Worm (Caenorhabditis elegans) whole organism, late embryonic: ENCODE data around the gene K05F1.6.
"Not testable (repeated sequence)": the region's sequence is repeated elsewhere in the genome, so short reads cannot be mapped to it uniquely, and the experiment has no call there.

Experiments
- F13H6.1 ChIP-seq: sonication (generic microtip); optimal IDR thresholded peaks from 2 replicates; lab custom pipeline; 2016; ENCODE audit warnings: missing genetic modification characterization, missing compliant biosample characterization
- K02D7.2 ChIP-seq: sonication (generic microtip); optimal IDR thresholded peaks from 2 replicates; lab custom pipeline; 2017; ENCODE audit warnings: mild to moderate bottlenecking, missing genetic modification characterization, missing compliant biosample characterization
- ahr-1 ChIP-seq: sonication (generic microtip); optimal IDR thresholded peaks from 2 replicates; lab custom pipeline; 2016; ENCODE audit warnings: missing genetic modification characterization, missing compliant biosample characterization
- ama-1 ChIP-seq: fragments of 150-350 bp; optimal IDR thresholded peaks from 2 replicates; lab custom pipeline; 2014
- ceh-14 ChIP-seq: sonication (generic microtip); optimal IDR thresholded peaks from 2 replicates; lab custom pipeline; 2016; ENCODE audit warnings: missing genotype, missing genetic modification characterization, missing compliant biosample characterization
- ceh-18 ChIP-seq: sonication (generic microtip); optimal IDR thresholded peaks from 2 replicates; lab custom pipeline; 2016; ENCODE audit warnings: missing genetic modification characterization, missing compliant biosample characterization
- ceh-2 ChIP-seq: sonication (generic microtip); optimal IDR thresholded peaks from 2 replicates; lab custom pipeline; 2016; ENCODE audit warnings: missing genotype, missing genetic modification characterization, missing compliant biosample characterization
- ceh-22 ChIP-seq: sonication (generic microtip); optimal IDR thresholded peaks from 2 replicates; lab custom pipeline; 2017; ENCODE audit warnings: missing biosample characterization, missing genetic modification characterization
- ceh-24 ChIP-seq: sonication (generic microtip); optimal IDR thresholded peaks from 2 replicates; lab custom pipeline; 2016; ENCODE audit warnings: mild to moderate bottlenecking, missing genetic modification characterization, missing compliant biosample characterization
- ceh-30 ChIP-seq: fragments of 150-350 bp; optimal IDR thresholded peaks from 2 replicates; lab custom pipeline; 2014; ENCODE audit warnings: missing biosample characterization, missing genetic modification characterization
- ceh-45 ChIP-seq: fragments of 200-800 bp; sonication (Bioruptor generic); IDR thresholded peaks from 2 replicates; pipeline ENCODE4 v1.3.6; 2022; ENCODE audit warnings: missing genetic modification reagents, missing genetic modification characterization, missing compliant biosample characterization
- elt-4 ChIP-seq: sonication (generic microtip); optimal IDR thresholded peaks from 2 replicates; lab custom pipeline; 2016; ENCODE audit warnings: missing genetic modification characterization, missing compliant biosample characterization
- hlh-6 ChIP-seq: sonication (generic microtip); optimal IDR thresholded peaks from 2 replicates; lab custom pipeline; 2016; ENCODE audit warnings: missing genotype, missing genetic modification characterization, missing compliant biosample characterization
- hlh-8 ChIP-seq: sonication (generic microtip); optimal IDR thresholded peaks from 2 replicates; lab custom pipeline; 2016; ENCODE audit warnings: missing genotype, missing genetic modification characterization, missing compliant biosample characterization
- lin-11 ChIP-seq: fragments of 200-800 bp; sonication (Bioruptor generic); optimal IDR thresholded peaks from 2 replicates; lab custom pipeline; 2018; ENCODE audit warnings: mild to moderate bottlenecking, missing genetic modification characterization, missing compliant biosample characterization
- mec-3 ChIP-seq: sonication (generic microtip); optimal IDR thresholded peaks from 2 replicates; lab custom pipeline; 2016; ENCODE audit warnings: borderline replicate concordance, missing genetic modification characterization, missing compliant biosample characterization
- nfya-1 ChIP-seq: sonication (generic microtip); optimal IDR thresholded peaks from 2 replicates; lab custom pipeline; 2017; ENCODE audit warnings: missing genetic modification characterization, mild to moderate bottlenecking, missing compliant biosample characterization, antibody characterized with exemption, moderate library complexity
- nhr-11 ChIP-seq: fragments of 150-350 bp; optimal IDR thresholded peaks from 2 replicates; lab custom pipeline; 2014; ENCODE audit warnings: missing biosample characterization, missing genetic modification characterization
- nhr-232 ChIP-seq: sonication (generic microtip); optimal IDR thresholded peaks from 2 replicates; lab custom pipeline; 2016; ENCODE audit warnings: missing genetic modification characterization, missing compliant biosample characterization
- odd-2 ChIP-seq: sonication (generic microtip); optimal IDR thresholded peaks from 2 replicates; lab custom pipeline; 2017; ENCODE audit warnings: antibody characterized with exemption, mild to moderate bottlenecking, missing genetic modification characterization, missing compliant biosample characterization
- pag-3 ChIP-seq: sonication (generic microtip); optimal IDR thresholded peaks from 2 replicates; lab custom pipeline; 2016; ENCODE audit warnings: missing compliant biosample characterization, missing genetic modification characterization, borderline replicate concordance
- pax-1 ChIP-seq: fragments of 150-350 bp; optimal IDR thresholded peaks from 2 replicates; lab custom pipeline; 2014; ENCODE audit warnings: missing biosample characterization, missing genetic modification characterization
- pha-4 ChIP-seq: fragments of 150-350 bp; optimal IDR thresholded peaks from 2 replicates; lab custom pipeline; 2018; ENCODE audit warnings: missing biosample characterization, missing genetic modification reagents, missing genetic modification characterization
- ref-2 ChIP-seq: sonication (generic microtip); optimal IDR thresholded peaks from 2 replicates; lab custom pipeline; 2016; ENCODE audit warnings: missing genetic modification characterization, missing compliant biosample characterization
- rnt-1 ChIP-seq: sonication (generic microtip); optimal IDR thresholded peaks from 2 replicates; lab custom pipeline; 2016; ENCODE audit warnings: missing genetic modification characterization, missing compliant biosample characterization
- sdc-2 ChIP-seq: sonication (generic microtip); optimal IDR thresholded peaks from 2 replicates; lab custom pipeline; 2016; ENCODE audit warnings: missing genotype, missing genetic modification characterization, missing compliant biosample characterization
- sox-2 ChIP-seq: fragments of 200-800 bp; sonication (Bioruptor generic); IDR thresholded peaks from 2 replicates; pipeline ENCODE4 v1.3.6; 2022; ENCODE audit warnings: missing genetic modification reagents, missing genetic modification characterization, missing compliant biosample characterization
- tbx-2 ChIP-seq: sonication (generic microtip); optimal IDR thresholded peaks from 2 replicates; lab custom pipeline; 2016; ENCODE audit warnings: missing genetic modification characterization, missing compliant biosample characterization
- unc-3 ChIP-seq, 2 experiments: fragments of 200-800 bp in 1 of 2; sonication (Bioruptor generic) in 1 of 2; sonication (generic microtip) in 1 of 2; conservative IDR thresholded peaks in 1 of 2; optimal IDR thresholded peaks in 1 of 2; 2 replicates each; pipeline versions ENCODE4 v1.3.6 to Lab custom; 2016 to 2022; ENCODE audit warnings: missing compliant biosample characterization in 2 of 2, missing genetic modification characterization in 2 of 2, missing genetic modification reagents in 1 of 2
- unc-42 ChIP-seq: sonication (generic microtip); optimal IDR thresholded peaks from 2 replicates; lab custom pipeline; 2016; ENCODE audit warnings: missing genotype, missing genetic modification characterization, missing compliant biosample characterization
- zip-5 ChIP-seq: sonication (generic microtip); optimal IDR thresholded peaks from 2 replicates; lab custom pipeline; 2016; ENCODE audit warnings: missing genetic modification characterization, missing compliant biosample characterization
- ztf-16 ChIP-seq: sonication (generic microtip); optimal IDR thresholded peaks from 2 replicates; lab custom pipeline; 2017; ENCODE audit warnings: missing genetic modification characterization, missing compliant biosample characterization

Gene K05F1.6

DNA sequence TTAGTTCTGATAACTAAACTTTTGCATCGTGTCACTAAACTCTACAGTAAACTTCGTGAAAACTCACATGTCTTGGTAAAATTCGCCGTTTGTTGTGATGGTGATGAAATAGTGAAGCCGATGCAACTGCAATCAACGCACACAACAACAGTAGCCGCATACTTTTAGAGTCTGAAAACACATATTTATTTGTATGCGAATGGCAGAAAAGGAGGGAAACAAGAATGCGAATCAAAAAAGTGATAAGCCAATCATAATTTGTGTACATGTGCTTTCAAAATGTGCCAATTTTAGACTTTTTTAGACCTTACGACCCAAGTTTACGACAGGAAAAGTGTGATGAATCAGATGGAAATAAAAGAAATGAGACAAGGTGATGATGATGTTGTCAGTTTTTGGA, 23.0 kb downstream of the K05F1.6 start, which contains the start of gene K05F1.10:
K05F1.10 (minus strand) TSS at position 171 of the 400 bp plus-strand sequence.
- TF ChIP-seq lin-11 (tag; lab: Kevin White, UChicago) (no peak), F13H6.1 (tag; lab: Kevin White, UChicago) (no peak), zip-5 (tag; lab: Kevin White, UChicago) (no peak), ama-1 (lab: Kevin White, UChicago) (no peak), K02D7.2 (tag; lab: Kevin White, UChicago) (no peak), ahr-1 (tag; lab: Kevin White, UChicago) (no peak), pag-3 (tag; lab: Kevin White, UChicago) (no peak), ceh-2 (tag; lab: Kevin White, UChicago) (no peak), nhr-11 (tag; lab: Kevin White, UChicago) (no peak), ceh-45 (GFP tag; lab: Robert Waterston, UW) (no peak), ceh-30 (tag; lab: Kevin White, UChicago) (no peak)

DNA sequence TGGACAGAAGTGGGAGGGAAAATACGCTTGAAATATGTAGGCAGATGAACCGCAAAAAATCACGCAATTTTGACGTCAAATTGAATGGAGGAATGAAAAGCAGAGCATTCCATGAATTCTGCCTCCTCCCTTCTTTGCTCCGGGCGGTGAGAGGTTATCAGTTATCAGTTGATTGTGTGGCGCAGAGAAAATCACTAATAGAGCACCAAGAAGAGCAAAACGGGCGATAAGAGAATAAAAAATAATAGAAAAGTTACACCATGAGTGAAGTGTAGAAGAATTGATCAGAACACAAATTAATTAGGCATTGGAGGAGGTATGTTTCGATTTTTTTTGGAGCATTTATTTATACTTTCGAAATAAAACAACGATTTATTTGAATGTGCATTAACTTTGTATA, 24.2 kb downstream of the K05F1.6 start:
- TF ChIP-seq pax-1 (tag; lab: Kevin White, UChicago) (no peak), sdc-2 (tag; lab: Kevin White, UChicago) (no peak), ztf-16 (tag; lab: Kevin White, UChicago) (no peak), odd-2 (tag; lab: Kevin White, UChicago) (no peak), tbx-2 (no peak), ceh-18 (no peak), ceh-2 (tag; lab: Kevin White, UChicago) (no peak), hlh-6 (no peak)

DNA sequence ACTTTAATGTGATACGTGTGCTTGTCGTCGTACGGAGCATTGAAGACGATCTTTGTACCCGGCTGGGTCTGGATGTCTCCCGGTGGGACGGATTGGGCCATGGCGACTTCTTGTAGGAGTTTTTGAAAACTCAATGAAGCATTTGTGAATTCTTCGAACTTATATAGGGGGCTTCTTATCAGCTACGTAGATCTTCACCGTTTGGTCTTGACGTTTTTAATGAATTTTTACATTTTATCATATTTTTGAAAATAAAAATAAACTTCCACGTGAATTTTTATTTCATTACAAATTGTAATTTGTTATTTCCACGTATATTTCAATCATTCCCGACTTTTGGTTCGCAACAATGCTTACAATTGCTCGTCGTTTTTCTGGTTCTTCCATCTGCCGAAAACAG, 27.9 kb downstream of the K05F1.6 start, which contains the start of the genes msp-64 and ZK1248.5:
msp-64 (minus strand) TSS at position 101 of the 400 bp plus-strand sequence.
ZK1248.5 (plus strand) TSS at position 285 of the 400 bp plus-strand sequence.
- TF ChIP-seq ceh-24 (tag; lab: Kevin White, UChicago) (no peak), unc-42 (tag; lab: Kevin White, UChicago) (no peak)

DNA sequence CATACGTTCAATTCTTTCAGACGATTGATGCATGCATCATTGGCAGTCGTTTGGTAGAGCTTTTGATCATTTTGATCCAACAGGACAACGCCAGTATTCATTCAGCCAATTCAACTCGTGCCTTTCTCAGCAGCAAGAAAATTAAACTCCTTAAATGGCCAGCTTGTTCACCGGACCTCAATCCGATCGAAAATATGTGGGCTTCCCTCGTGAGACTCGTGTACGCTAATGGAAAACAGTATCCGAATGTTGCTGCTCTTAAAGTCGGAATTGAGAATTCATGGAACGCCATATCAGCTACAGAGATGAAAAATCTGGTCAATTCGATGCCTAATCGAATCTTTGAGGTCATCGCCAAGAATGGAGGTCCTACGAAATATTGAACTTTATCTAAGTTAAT, 33.1 kb downstream of the K05F1.6 start, which contains the start of gene wago-5:
wago-5 (minus strand) TSS at position 101 of the 400 bp plus-strand sequence.
- TF ChIP-seq sox-2; ahr-1 (tag; lab: Kevin White, UChicago); unc-3 (GFP tag; conservative IDR thresholded peaks at IDR 0.05; lab: Robert Waterston, UW); unc-3 (tag; optimal IDR thresholded peaks at IDR 0.05; lab: Kevin White, UChicago): not testable (repeated sequence)

DNA sequence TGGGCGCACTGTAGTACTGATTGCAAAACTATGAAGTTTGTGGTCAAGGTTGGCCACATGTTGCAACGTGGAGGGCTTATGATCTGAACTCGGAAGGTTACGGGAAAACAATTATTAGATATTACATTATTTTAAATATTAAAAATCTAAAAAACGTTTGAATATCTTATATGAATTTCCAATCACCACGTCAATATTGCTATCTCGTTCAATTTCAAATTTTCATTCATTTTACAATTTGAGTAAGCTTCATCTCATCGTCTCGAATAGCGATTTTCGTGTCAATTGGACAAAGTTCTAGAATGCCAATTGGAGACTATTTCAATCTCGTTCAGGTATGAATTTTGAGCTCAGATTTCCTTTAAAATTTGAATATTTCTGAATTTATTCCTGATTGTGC, 34.0 kb downstream of the K05F1.6 start, which contains the start of gene ZK1248.20:
ZK1248.20 (plus strand) TSS at position 301 of the 400 bp plus-strand sequence.
- no peak for TF ChIP-seq ama-1 (lab: Kevin White, UChicago)
- no peak for TF ChIP-seq K02D7.2 (tag; lab: Kevin White, UChicago)
- no peak for TF ChIP-seq rnt-1
- no peak for TF ChIP-seq ceh-14 (tag; lab: Kevin White, UChicago)
- TF ChIP-seq hlh-6: no peak
- TF ChIP-seq lin-11 (tag; lab: Kevin White, UChicago): no peak
- no peak for TF ChIP-seq nhr-232 (tag; lab: Kevin White, UChicago)
- TF ChIP-seq unc-3 (GFP tag; conservative IDR thresholded peaks at IDR 0.05; lab: Robert Waterston, UW): no peak
- TF ChIP-seq unc-3 (tag; optimal IDR thresholded peaks at IDR 0.05; lab: Kevin White, UChicago): no peak
- no peak for TF ChIP-seq hlh-8
- no peak for TF ChIP-seq nhr-11 (tag; lab: Kevin White, UChicago)
- no peak for TF ChIP-seq ref-2 (tag; lab: Kevin White, UChicago)
- TF ChIP-seq ceh-22 (tag; lab: Kevin White, UChicago): no peak
- TF ChIP-seq nfya-1: no peak
- TF ChIP-seq elt-4 (tag; lab: Kevin White, UChicago): no peak
- no peak for TF ChIP-seq pha-4 (tag; lab: Kevin White, UChicago)
- TF ChIP-seq mec-3: no peak
- no peak for TF ChIP-seq ceh-2 (tag; lab: Kevin White, UChicago)
- TF ChIP-seq, all 69 proteins: peak for 0
